Worm (Caenorhabditis elegans) whole organism, L1 larva: ENCODE results near the gene F13D12.5.

ENCODE experiments used
- aly-2 ChIP-seq: fragments of 150-350 bp; optimal IDR thresholded peaks from 2 replicates; lab custom pipeline; 2014; ENCODE audit warnings: missing biosample characterization, missing genetic modification characterization
- blmp-1 ChIP-seq: fragments of 150-350 bp; optimal IDR thresholded peaks from 2 replicates; lab custom pipeline; 2014; ENCODE audit warnings: missing biosample characterization, missing genetic modification characterization
- lin-15B ChIP-seq: fragments of 150-350 bp; sonication (generic microtip); optimal IDR thresholded peaks from 3 replicates; lab custom pipeline; 2014; ENCODE audit warnings: missing biosample characterization, missing genetic modification characterization
- lsy-2 ChIP-seq, 2 experiments: fragments of 150-350 bp; optimal IDR thresholded peaks; 2 replicates each; lab custom pipeline; 2014; ENCODE audit warnings: missing biosample characterization in 2 of 2, missing genetic modification characterization in 2 of 2
- mep-1 ChIP-seq: fragments of 150-350 bp; optimal IDR thresholded peaks from 2 replicates; lab custom pipeline; 2014; ENCODE audit warnings: missing biosample characterization, missing genetic modification characterization
- nhr-11 ChIP-seq: fragments of 150-350 bp; optimal IDR thresholded peaks from 2 replicates; lab custom pipeline; 2014; ENCODE audit warnings: missing biosample characterization, missing genetic modification characterization
- skn-1 ChIP-seq: fragments of 150-350 bp; optimal IDR thresholded peaks from 2 replicates; lab custom pipeline; 2014; ENCODE audit warnings: missing biosample characterization, missing genetic modification characterization
- ztf-11 ChIP-seq, 2 experiments: sonication (generic microtip); optimal IDR thresholded peaks; 2 replicates each; lab custom pipeline; 2016 to 2017; ENCODE audit warnings: missing genetic modification characterization in 2 of 2, missing biosample characterization in 1 of 2, missing compliant biosample characterization in 1 of 2
- ztf-4 ChIP-seq: fragments of 150-350 bp; optimal IDR thresholded peaks from 2 replicates; lab custom pipeline; 2014; ENCODE audit warnings: missing biosample characterization, missing genetic modification characterization

DNA sequence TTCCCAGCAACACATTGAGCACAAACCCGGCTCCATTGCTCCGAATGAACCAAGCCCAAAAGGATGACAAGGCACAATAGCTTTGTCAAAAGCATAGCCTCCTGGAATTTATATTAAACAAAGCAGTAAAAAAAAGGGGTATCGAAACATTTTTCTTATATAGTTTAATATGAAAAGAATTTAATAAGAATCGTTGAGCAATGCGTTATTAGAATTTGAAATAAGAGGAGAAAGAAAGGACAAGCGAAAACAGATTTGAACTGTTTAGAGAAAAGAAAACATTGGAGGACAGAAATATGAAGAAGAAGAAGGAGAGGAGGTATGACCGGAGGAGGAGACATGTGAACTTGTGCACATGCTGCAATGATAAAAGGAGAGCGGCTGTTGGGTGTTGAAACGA is 41.4 kb upstream of the F13D12.5 start, which contains the start of gene C47D12.5:
- TF ChIP-seq lsy-2 (tag; optimal IDR thresholded peaks at IDR 0.05; lab: Kevin White, UChicago), result no peak
- TF ChIP-seq ztf-11 (tag; optimal IDR thresholded peaks at IDR 0.05; lab: Kevin White, UChicago), result no peak
- no peak for TF ChIP-seq ztf-4
- TF ChIP-seq lin-15B (tag; lab: Kevin White, UChicago), result no peak
- TF ChIP-seq mep-1 (tag; lab: Kevin White, UChicago), result no peak
- no peak for TF ChIP-seq nhr-11 (tag; lab: Kevin White, UChicago)
- TF ChIP-seq blmp-1 (tag; lab: Kevin White, UChicago), result no peak
- no peak for TF ChIP-seq aly-2 (tag; lab: Kevin White, UChicago)
- no peak for TF ChIP-seq skn-1 (tag; lab: Kevin White, UChicago)
